Worm (Caenorhabditis elegans): ENCODE results near the gene B0507.5.
"Not testable (repeated sequence)": the region's sequence is repeated elsewhere in the genome, so short reads cannot be mapped to it uniquely, and the experiment has no call there.

DNA sequence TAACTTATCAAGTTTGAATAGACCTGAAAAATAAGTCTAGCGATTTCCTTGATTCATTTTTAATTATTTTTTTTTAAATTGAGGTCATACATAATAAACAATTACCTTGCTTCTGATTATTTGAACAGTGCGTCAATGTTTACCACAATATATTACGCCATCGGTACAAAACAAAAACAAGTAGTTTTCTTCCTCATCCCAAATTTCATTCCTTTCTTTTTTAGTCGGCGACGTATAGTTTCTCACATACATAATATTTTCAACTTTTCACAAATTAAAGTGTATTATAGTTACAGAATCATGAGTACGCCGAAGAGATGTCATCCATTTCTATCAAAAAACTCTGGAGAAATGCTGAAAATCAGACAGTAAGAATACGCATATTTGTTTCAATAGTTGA is 27.3 kb upstream of the B0507.5 start, which contains the start of gene droe-8:
- not testable (repeated sequence) for TF ChIP-seq flt-1 (GFP tag; IDR thresholded peaks at IDR 0.05); ceh-36 (tag; optimal IDR thresholded peaks at IDR 0.05); F13C5.2 (tag; optimal IDR thresholded peaks at IDR 0.05); tbx-11 (GFP tag; IDR thresholded peaks at IDR 0.05); hmg-4 (GFP tag; optimal IDR thresholded peaks at IDR 0.05); hnd-1 (tag; optimal IDR thresholded peaks at IDR 0.05); tbx-37 (GFP tag; conservative IDR thresholded peaks at IDR 0.05); ceh-13 (GFP tag; optimal IDR thresholded peaks at IDR 0.05); aly-1 (tag; optimal IDR thresholded peaks at IDR 0.05); ama-1 (optimal IDR thresholded peaks at IDR 0.05); hmbx-1 (tag; optimal IDR thresholded peaks at IDR 0.05); scrt-1 (GFP tag; IDR thresholded peaks at IDR 0.05); sea-1 (GFP tag; conservative IDR thresholded peaks at IDR 0.05); B0310.2 (tag; optimal IDR thresholded peaks at IDR 0.05)

Data from whole organism, early embryonic.